Fruit fly (Drosophila melanogaster) whole organism, embryonic: ENCODE results near the gene Pbp45.

ENCODE experiments used
- B-H1 ChIP-seq: fragments of 200-800 bp; sonication (Bioruptor generic); IDR thresholded peaks from 3 replicates; pipeline ENCODE4 v1.3.6; 2022; ENCODE audit warnings: missing biosample characterization, missing genetic modification characterization
- CG11560 ChIP-seq: fragments of 200-800 bp; sonication (Bioruptor generic); IDR thresholded peaks from 3 replicates; pipeline ENCODE4 v1.3.6; 2022; ENCODE audit warnings: missing biosample characterization, missing genetic modification characterization
- CG11695 ChIP-seq: fragments of 200-800 bp; sonication (Bioruptor generic); IDR thresholded peaks from 3 replicates; pipeline ENCODE4 v1.3.6; 2022; ENCODE audit warnings: missing biosample characterization, missing genetic modification characterization
- CG12236 ChIP-seq: fragments of 200-800 bp; sonication (Bioruptor generic); optimal IDR thresholded peaks from 2 replicates; lab custom pipeline; 2016; ENCODE audit warnings: missing biosample characterization, missing genetic modification characterization
- CG12942 ChIP-seq: fragments of 200-800 bp; sonication (Bioruptor generic); optimal IDR thresholded peaks from 3 replicates; lab custom pipeline; 2016; ENCODE audit warnings: missing biosample characterization, missing genetic modification characterization
- CG13287 ChIP-seq: fragments of 200-800 bp; sonication (Bioruptor generic); IDR thresholded peaks from 2 replicates; pipeline ENCODE4 v1.3.6; 2022; ENCODE audit warnings: missing biosample characterization, missing genetic modification characterization; ENCODE audit not compliant: partially characterized antibody
- CG13624 ChIP-seq: fragments of 200-800 bp; sonication (Bioruptor generic); optimal IDR thresholded peaks from 2 replicates; lab custom pipeline; 2016; ENCODE audit warnings: missing biosample characterization, missing genetic modification characterization
- CG14014 ChIP-seq: fragments of 200-800 bp; sonication (Bioruptor generic); IDR thresholded peaks from 2 replicates; pipeline ENCODE4 v1.3.6; 2022; ENCODE audit warnings: missing biosample characterization, missing genetic modification characterization
- CG14441 ChIP-seq: fragments of 200-800 bp; sonication (Bioruptor generic); IDR thresholded peaks from 2 replicates; pipeline ENCODE4 v1.3.6; 2022; ENCODE audit warnings: missing biosample characterization, missing genetic modification characterization
- CG15514 ChIP-seq: fragments of 200-800 bp; sonication (Bioruptor generic); optimal IDR thresholded peaks from 3 replicates; lab custom pipeline; 2017; ENCODE audit warnings: missing biosample characterization, missing genetic modification characterization, mild to moderate bottlenecking, moderate library complexity, missing genetic modification reagents
- CG17568 ChIP-seq: fragments of 200-800 bp; sonication (Bioruptor generic); optimal IDR thresholded peaks from 2 replicates; lab custom pipeline; 2018; ENCODE audit warnings: missing biosample characterization, mild to moderate bottlenecking, missing genetic modification characterization, moderate library complexity
- CG1792 ChIP-seq: fragments of 200-800 bp; sonication (Bioruptor generic); optimal IDR thresholded peaks from 2 replicates; lab custom pipeline; 2016; ENCODE audit warnings: missing biosample characterization, missing genetic modification characterization
- CG31224 ChIP-seq: fragments of 200-800 bp; sonication (Bioruptor generic); IDR thresholded peaks from 2 replicates; pipeline ENCODE4 v1.3.6; 2022; ENCODE audit warnings: missing biosample characterization, missing genetic modification characterization
- CG4820 ChIP-seq: fragments of 200-800 bp; sonication (Bioruptor generic); optimal IDR thresholded peaks from 3 replicates; lab custom pipeline; 2016; ENCODE audit warnings: missing biosample characterization, missing genetic modification characterization
- CG6175 ChIP-seq: fragments of 200-800 bp; sonication (Bioruptor generic); IDR thresholded peaks from 3 replicates; pipeline ENCODE4 v1.3.6; 2022; ENCODE audit warnings: missing biosample characterization, missing genetic modification characterization
- CG6254 ChIP-seq: fragments of 200-800 bp; sonication (Bioruptor generic); optimal IDR thresholded peaks from 3 replicates; lab custom pipeline; 2017; ENCODE audit warnings: mild to moderate bottlenecking, missing biosample characterization, missing genetic modification reagents, missing genetic modification characterization
- CG6683 ChIP-seq: fragments of 200-800 bp; sonication (Bioruptor generic); optimal IDR thresholded peaks from 2 replicates; lab custom pipeline; 2017; ENCODE audit warnings: missing biosample characterization, mild to moderate bottlenecking, missing genetic modification characterization, missing genetic modification reagents
- CG6791 ChIP-seq: fragments of 200-800 bp; sonication (Bioruptor generic); IDR thresholded peaks from 3 replicates; pipeline ENCODE4 v1.3.6; 2022; ENCODE audit warnings: missing biosample characterization, missing genetic modification characterization; ENCODE audit not compliant: partially characterized antibody
- CG7372 ChIP-seq: fragments of 200-800 bp; sonication (Bioruptor generic); IDR thresholded peaks from 2 replicates; pipeline ENCODE4 v1.3.6; 2022; ENCODE audit warnings: missing biosample characterization, missing genetic modification characterization
- CG7745 ChIP-seq: fragments of 200-800 bp; sonication (Bioruptor generic); optimal IDR thresholded peaks from 2 replicates; lab custom pipeline; 2018; ENCODE audit warnings: missing biosample characterization, mild to moderate bottlenecking, missing genetic modification characterization, moderate library complexity
- CG8089 ChIP-seq: fragments of 200-800 bp; sonication (Bioruptor generic); optimal IDR thresholded peaks from 3 replicates; lab custom pipeline; 2016; ENCODE audit warnings: missing biosample characterization, missing genetic modification characterization
- CG9876 ChIP-seq: fragments of 200-800 bp; sonication (Bioruptor generic); optimal IDR thresholded peaks from 2 replicates; lab custom pipeline; 2016; ENCODE audit warnings: missing biosample characterization, missing genetic modification characterization
- CrebB ChIP-seq: fragments of 200-800 bp; sonication (Bioruptor generic); optimal IDR thresholded peaks from 3 replicates; lab custom pipeline; 2018; ENCODE audit warnings: missing biosample characterization, mild to moderate bottlenecking, missing genetic modification characterization
- Drgx ChIP-seq: fragments of 200-800 bp; sonication (Bioruptor generic); IDR thresholded peaks from 2 replicates; pipeline ENCODE4 v1.3.6; 2022; ENCODE audit warnings: missing biosample characterization, missing genetic modification characterization
- Hey ChIP-seq: fragments of 200-800 bp; sonication (Bioruptor generic); optimal IDR thresholded peaks from 3 replicates; lab custom pipeline; 2018; ENCODE audit warnings: missing biosample characterization, mild to moderate bottlenecking, missing genetic modification characterization
- HmgD ChIP-seq: fragments of 200-800 bp; sonication (Bioruptor generic); optimal IDR thresholded peaks from 3 replicates; lab custom pipeline; 2016; ENCODE audit warnings: missing biosample characterization, missing genetic modification characterization
- Hmr ChIP-seq: fragments of 200-800 bp; sonication (Bioruptor generic); optimal IDR thresholded peaks from 3 replicates; lab custom pipeline; 2017; ENCODE audit warnings: mild to moderate bottlenecking, missing biosample characterization, missing genetic modification reagents, missing genetic modification characterization
- Hsf ChIP-seq: fragments of 200-800 bp; sonication (Bioruptor generic); optimal IDR thresholded peaks from 3 replicates; lab custom pipeline; 2016; ENCODE audit warnings: missing biosample characterization, missing genetic modification characterization
- Med ChIP-seq: fragments of 200-800 bp; sonication (Bioruptor generic); peaks from one replicate; lab custom pipeline; 2016; ENCODE audit warnings: missing biosample characterization, missing genetic modification characterization, mild to moderate bottlenecking, inconsistent platforms, moderate library complexity
- Meics ChIP-seq: fragments of 200-800 bp; sonication (Bioruptor generic); optimal IDR thresholded peaks from 2 replicates; lab custom pipeline; 2017; ENCODE audit warnings: missing biosample characterization, mild to moderate bottlenecking, missing genetic modification characterization
- Optix ChIP-seq: fragments of 200-800 bp; sonication (Bioruptor generic); IDR thresholded peaks from 3 replicates; pipeline ENCODE4 v1.3.6; 2022; ENCODE audit warnings: missing biosample characterization, missing genetic modification characterization
- Xrp1 ChIP-seq: fragments of 200-800 bp; sonication (Bioruptor generic); IDR thresholded peaks from 2 replicates; pipeline ENCODE4 v1.3.6; 2022; ENCODE audit warnings: missing biosample characterization, missing genetic modification characterization
- YL-1 ChIP-seq: fragments of 200-800 bp; sonication (Bioruptor generic); optimal IDR thresholded peaks from 3 replicates; lab custom pipeline; 2017; ENCODE audit warnings: missing biosample characterization, mild to moderate bottlenecking, missing genetic modification characterization
- al ChIP-seq: fragments of 200-800 bp; sonication (Bioruptor generic); IDR thresholded peaks from 2 replicates; pipeline ENCODE4 v1.3.6; 2022; ENCODE audit warnings: missing biosample characterization, missing genetic modification characterization
- amos ChIP-seq: fragments of 200-800 bp; sonication (Bioruptor generic); IDR thresholded peaks from 2 replicates; pipeline ENCODE4 v1.3.6; 2022; ENCODE audit warnings: missing biosample characterization, missing genetic modification characterization; ENCODE audit not compliant: partially characterized antibody
- bab2 ChIP-seq: fragments of 200-800 bp; sonication (Bioruptor generic); optimal IDR thresholded peaks from 2 replicates; lab custom pipeline; 2016; ENCODE audit warnings: missing biosample characterization, missing genetic modification characterization
- crp ChIP-seq, 2 experiments: fragments of 200-800 bp; sonication (Bioruptor generic); optimal IDR thresholded peaks; 2 replicates in 1 of 2; 3 replicates in 1 of 2; lab custom pipeline; 2017; ENCODE audit warnings: missing biosample characterization in 2 of 2, missing genetic modification characterization in 2 of 2, mild to moderate bottlenecking in 1 of 2, moderate library complexity in 1 of 2
- ind ChIP-seq: fragments of 200-800 bp; sonication (Bioruptor generic); optimal IDR thresholded peaks from 3 replicates; lab custom pipeline; 2016; ENCODE audit warnings: missing biosample characterization, missing genetic modification characterization
- ken ChIP-seq: fragments of 200-800 bp; sonication (Bioruptor generic); IDR thresholded peaks from 3 replicates; pipeline ENCODE4 v1.3.6; 2022; ENCODE audit warnings: missing biosample characterization, missing genetic modification characterization
- nmo ChIP-seq: fragments of 200-800 bp; sonication (Bioruptor generic); optimal IDR thresholded peaks from 2 replicates; lab custom pipeline; 2018; ENCODE audit warnings: missing biosample characterization, mild to moderate bottlenecking, missing genetic modification characterization, moderate library complexity
- pfk ChIP-seq: fragments of 200-800 bp; sonication (Bioruptor generic); optimal IDR thresholded peaks from 2 replicates; lab custom pipeline; 2018; ENCODE audit warnings: missing biosample characterization, mild to moderate bottlenecking, missing genetic modification characterization, moderate library complexity
- pita ChIP-seq: fragments of 200-800 bp; sonication (Bioruptor generic); optimal IDR thresholded peaks from 2 replicates; lab custom pipeline; 2017; ENCODE audit warnings: missing biosample characterization, mild to moderate bottlenecking, missing genetic modification characterization
- psq ChIP-seq: fragments of 200-800 bp; sonication (Bioruptor generic); optimal IDR thresholded peaks from 2 replicates; lab custom pipeline; 2017; ENCODE audit warnings: missing biosample characterization, missing genetic modification characterization
- ranshi ChIP-seq: fragments of 200-800 bp; sonication (Bioruptor generic); IDR thresholded peaks from 2 replicates; pipeline ENCODE4 v1.3.6; 2022; ENCODE audit warnings: missing biosample characterization, missing genetic modification characterization
- slbo ChIP-seq: fragments of 200-800 bp; sonication (Bioruptor generic); IDR thresholded peaks from 2 replicates; pipeline ENCODE4 v1.3.6; 2022; ENCODE audit warnings: missing biosample characterization, missing genetic modification characterization
- sna ChIP-seq: fragments of 200-800 bp; sonication (Bioruptor generic); IDR thresholded peaks from 2 replicates; pipeline ENCODE4 v1.3.6; 2022; ENCODE audit warnings: missing biosample characterization, missing genetic modification characterization; ENCODE audit not compliant: partially characterized antibody
- tna ChIP-seq: fragments of 200-800 bp; sonication (Bioruptor generic); IDR thresholded peaks from 2 replicates; pipeline ENCODE4 v1.3.6; 2022; ENCODE audit warnings: missing biosample characterization, missing genetic modification characterization; ENCODE audit not compliant: partially characterized antibody
- usp ChIP-seq: fragments of >200 bp; optimal IDR thresholded peaks from 2 replicates; lab custom pipeline; 2017; ENCODE audit warnings: missing biosample characterization, missing genetic modification characterization
- wdn ChIP-seq: fragments of 200-800 bp; sonication (Bioruptor generic); IDR thresholded peaks from 2 replicates; pipeline ENCODE4 v1.3.6; 2022; ENCODE audit warnings: missing biosample characterization, missing genetic modification characterization

Pbp45 gene

DNA sequence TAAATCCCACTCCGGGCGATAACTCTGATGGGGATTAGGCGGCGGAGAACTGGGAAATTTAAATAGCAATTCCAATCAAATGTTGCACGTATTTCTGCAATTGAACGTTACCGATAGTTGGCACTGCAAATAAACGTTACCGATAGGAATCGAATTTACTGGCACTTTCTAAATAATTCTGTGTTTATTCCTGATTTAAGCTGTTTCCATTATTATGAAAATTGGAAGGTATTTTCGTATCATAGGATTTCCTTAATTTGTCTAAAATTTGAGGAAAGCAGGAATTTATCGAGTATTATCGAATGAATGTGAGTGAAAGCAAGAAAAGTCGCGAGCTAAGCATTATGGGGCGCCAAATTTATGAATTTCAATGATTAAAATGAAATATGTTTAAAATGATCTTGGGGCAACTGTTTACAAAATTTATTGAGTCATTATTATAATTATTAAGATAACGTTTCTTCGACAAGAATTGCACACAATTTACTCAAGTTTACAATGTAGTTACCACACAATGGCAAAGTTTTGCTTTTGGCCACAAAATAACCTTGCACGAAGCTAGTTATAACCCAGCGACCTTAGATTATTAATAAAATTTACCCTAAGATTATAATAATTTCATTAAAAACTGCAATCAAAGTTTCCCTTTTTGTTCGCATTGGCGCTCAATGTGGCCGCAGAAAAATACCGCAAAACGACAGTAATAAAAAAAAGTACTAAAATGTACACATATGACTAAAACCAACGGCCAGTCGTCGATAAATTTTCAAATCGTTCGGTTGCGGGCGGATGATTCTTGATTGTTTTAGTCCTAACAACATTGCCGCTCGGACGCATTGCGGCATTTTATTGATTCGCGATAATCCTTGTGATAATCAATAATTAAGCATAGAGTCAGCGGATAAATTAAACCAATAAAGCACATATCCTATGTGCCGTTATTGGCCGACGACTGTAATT lies 35.5 kb downstream of the Pbp45 start, which contains the start of gene alpha-Man-IIb (continued):
- TF ChIP-seq CG6791 (GFP tag; lab: Robert Waterston, UW) = peak; percentile 50; the same call in 1 of the 3 replicates
- TF ChIP-seq HmgD = no peak
- no peak for TF ChIP-seq CG31224
- peak; percentile 91 for TF ChIP-seq CG13287 (GFP tag; lab: Robert Waterston, UW)
- TF ChIP-seq CG11695 = no peak
- TF ChIP-seq Drgx (GFP tag; lab: Robert Waterston, UW) = no peak
- no peak for TF ChIP-seq CG8089 (GFP tag; lab: Kevin White, UChicago)
- peak; percentile 9 for TF ChIP-seq Hsf (GFP tag; lab: Kevin White, UChicago)
- no peak for TF ChIP-seq CG12236 (GFP tag; lab: Kevin White, UChicago)
- TF ChIP-seq Hmr = peak; percentile 52
- TF ChIP-seq amos = peak; percentile 71
- TF ChIP-seq CG17568 (GFP tag; lab: Kevin White, UChicago) = no peak
- TF ChIP-seq nmo = peak; percentile 45
- TF ChIP-seq ken (GFP tag; lab: Robert Waterston, UW) = no peak
- peak; percentile 4 for TF ChIP-seq YL-1 (GFP tag; lab: Kevin White, UChicago)
- TF ChIP-seq pita (GFP tag; lab: Kevin White, UChicago) = no peak
- TF ChIP-seq CG7372 (GFP tag; lab: Robert Waterston, UW) = no peak
- peak; percentile 41; the same call in 1 of the 2 replicates for TF ChIP-seq CG14441 (GFP tag; lab: Robert Waterston, UW)
- TF ChIP-seq sna = peak; percentile 89
- TF ChIP-seq CG14014 (GFP tag; lab: Robert Waterston, UW) = no peak
- TF ChIP-seq CG7745 (tag; lab: Kevin White, UChicago) = no peak
- TF ChIP-seq B-H1 (GFP tag; lab: Robert Waterston, UW) = no peak
- TF ChIP-seq CG13624 = peak; percentile 0
- no peak for TF ChIP-seq CG12942 (GFP tag; lab: Kevin White, UChicago)
- no peak for TF ChIP-seq wdn (GFP tag; lab: Robert Waterston, UW)
- TF ChIP-seq CG4820 (GFP tag; lab: Kevin White, UChicago) = peak; percentile 20
- no peak for TF ChIP-seq CG1792
- peak; percentile 62 for TF ChIP-seq CG15514
- peak; percentile 31 for TF ChIP-seq Meics (GFP tag; lab: Kevin White, UChicago)
- no peak for TF ChIP-seq usp (GFP tag; lab: Kevin White, UChicago)
- TF ChIP-seq ind (GFP tag; lab: Kevin White, UChicago) = no peak
- no peak for TF ChIP-seq CG6683 (GFP tag; lab: Kevin White, UChicago)
- TF ChIP-seq Med (GFP tag; lab: Kevin White, UChicago) = peak; percentile 88
- no peak for TF ChIP-seq al
- TF ChIP-seq Hey (tag; lab: Kevin White, UChicago) = no peak
- no peak for TF ChIP-seq bab2 (GFP tag; lab: Kevin White, UChicago)
- no peak for TF ChIP-seq Optix (GFP tag; lab: Robert Waterston, UW)
- TF ChIP-seq ranshi (GFP tag; lab: Robert Waterston, UW) = no peak
- TF ChIP-seq psq (GFP tag; lab: Kevin White, UChicago) = no peak
- no peak for TF ChIP-seq CG9876 (GFP tag; lab: Kevin White, UChicago)
- TF ChIP-seq CG6175 = no peak
- TF ChIP-seq CG6254 = no peak
- peak; percentile 66 for TF ChIP-seq tna (GFP tag; lab: Robert Waterston, UW)
- TF ChIP-seq pfk (GFP tag; lab: Kevin White, UChicago) = no peak
- peak; percentile 98 for TF ChIP-seq CG11560 (tag; lab: Robert Waterston, UW)
- peak in 1 of 2 experiments; percentile 71 for TF ChIP-seq crp (GFP tag; optimal IDR thresholded peaks at IDR 0.05; lab: Kevin White, UChicago)
- peak; percentile 50; the same call in 1 of the 2 replicates for TF ChIP-seq slbo (GFP tag; lab: Robert Waterston, UW)
- TF ChIP-seq Xrp1 (GFP tag; lab: Robert Waterston, UW) = peak; percentile 19; the same call in 1 of the 2 replicates
- TF ChIP-seq CrebB (tag; lab: Kevin White, UChicago) = peak; percentile 19
